Fruit fly (Drosophila melanogaster): ENCODE data around the gene beat-Vc.

beat-Vc gene

dm6 chr3R:12717588-12718535 lies 65.2 kb downstream of the beat-Vc start:
- TF ChIP-seq fru (GFP tag; optimal IDR thresholded peaks at IDR 0.05) (peak; percentile 61), br (GFP tag; optimal IDR thresholded peaks at IDR 0.05) (peak; percentile 28), Rel (GFP tag; optimal IDR thresholded peaks at IDR 0.05) (peak; percentile 13), Rel (tag; optimal IDR thresholded peaks at IDR 0.05) (peak; percentile 29), dsf (GFP tag; optimal IDR thresholded peaks at IDR 0.05; ENCODE audit: borderline replicate concordance) (no peak), ey (GFP tag; optimal IDR thresholded peaks at IDR 0.05) (peak; percentile 29), Dif (GFP tag; optimal IDR thresholded peaks at IDR 0.05; ENCODE audit: partially characterized antibody) (no peak), woc (GFP tag; optimal IDR thresholded peaks at IDR 0.05) (peak; percentile 11), Hnf4 (GFP tag; optimal IDR thresholded peaks at IDR 0.05) (no peak), N (GFP tag; optimal IDR thresholded peaks at IDR 0.05) (no peak), Sp1 (GFP tag; optimal IDR thresholded peaks at IDR 0.05) (peak; percentile 26), usp (GFP tag; optimal IDR thresholded peaks at IDR 0.05) (no peak), pan (optimal IDR thresholded peaks at IDR 0.05) (no peak), foxo (GFP tag; optimal IDR thresholded peaks at IDR 0.05) (peak in 1 of 2 experiments; percentile 65), rgr (GFP tag; optimal IDR thresholded peaks at IDR 0.05) (peak; percentile 45), psq (GFP tag; optimal IDR thresholded peaks at IDR 0.05) (no peak), Vsx2 (GFP tag; optimal IDR thresholded peaks at IDR 0.05; ENCODE audit: partially characterized antibody) (peak; percentile 39), Myc (optimal IDR thresholded peaks at IDR 0.05) (no peak), OdsH (GFP tag; optimal IDR thresholded peaks at IDR 0.05) (peak; percentile 59), CG32264 (GFP tag; optimal IDR thresholded peaks at IDR 0.05) (no peak), h (GFP tag; optimal IDR thresholded peaks at IDR 0.05) (peak; percentile 45), Mio (GFP tag; optimal IDR thresholded peaks at IDR 0.05) (no peak)

dm6 chr3R:12716894-12717293 lies 66.1 kb downstream of the beat-Vc start:
- TF ChIP-seq Jra (GFP tag; optimal IDR thresholded peaks at IDR 0.05) (no peak), rgr (GFP tag; optimal IDR thresholded peaks at IDR 0.05) (no peak), Dfd (GFP tag; optimal IDR thresholded peaks at IDR 0.05) (no peak), psq (GFP tag; optimal IDR thresholded peaks at IDR 0.05) (no peak), sage (GFP tag; optimal IDR thresholded peaks at IDR 0.05) (no peak), Hnf4 (GFP tag; optimal IDR thresholded peaks at IDR 0.05) (no peak), N (GFP tag; optimal IDR thresholded peaks at IDR 0.05) (no peak), dmrt93B (GFP tag; optimal IDR thresholded peaks at IDR 0.05) (no peak), CrebA (GFP tag; optimal IDR thresholded peaks at IDR 0.05; ENCODE audit: borderline replicate concordance) (no peak), jim (GFP tag; optimal IDR thresholded peaks at IDR 0.05) (no peak), dsf (GFP tag; optimal IDR thresholded peaks at IDR 0.05; ENCODE audit: borderline replicate concordance) (no peak), pan (optimal IDR thresholded peaks at IDR 0.05) (no peak), foxo (GFP tag; optimal IDR thresholded peaks at IDR 0.05) (no peak), HLH106 (tag; optimal IDR thresholded peaks at IDR 0.05) (no peak), tai (GFP tag; optimal IDR thresholded peaks at IDR 0.05) (no peak), Hr78 (GFP tag; optimal IDR thresholded peaks at IDR 0.05) (no peak), Sp1 (GFP tag; optimal IDR thresholded peaks at IDR 0.05) (no peak)

- TF ChIP-seq Abd-B (GFP tag; optimal IDR thresholded peaks at IDR 0.05) = no peak
- TF ChIP-seq woc (GFP tag; optimal IDR thresholded peaks at IDR 0.05) = no peak
- TF ChIP-seq Hnf4 (GFP tag; optimal IDR thresholded peaks at IDR 0.05) = no peak
- TF ChIP-seq Rel (GFP tag; optimal IDR thresholded peaks at IDR 0.05) = no peak
- TF ChIP-seq Rel (tag; optimal IDR thresholded peaks at IDR 0.05) = peak; percentile 70
- TF ChIP-seq OdsH (GFP tag; optimal IDR thresholded peaks at IDR 0.05) = no peak
- TF ChIP-seq Sp1 (GFP tag; optimal IDR thresholded peaks at IDR 0.05) = peak; percentile 57
These were observed 66.8 kb downstream of the beat-Vc start for dm6 chr3R:12716251-12716650.

- TF ChIP-seq fru (GFP tag; optimal IDR thresholded peaks at IDR 0.05) (no peak), Dfd (GFP tag; optimal IDR thresholded peaks at IDR 0.05) (no peak), Jra (GFP tag; optimal IDR thresholded peaks at IDR 0.05) (no peak), lola (GFP tag; optimal IDR thresholded peaks at IDR 0.05) (no peak), tai (GFP tag; optimal IDR thresholded peaks at IDR 0.05) (no peak), h (GFP tag; optimal IDR thresholded peaks at IDR 0.05) (no peak), Hr78 (GFP tag; optimal IDR thresholded peaks at IDR 0.05) (no peak), usp (GFP tag; optimal IDR thresholded peaks at IDR 0.05) (no peak)
These were observed 67.8 kb downstream of the beat-Vc start for dm6 chr3R:12715253-12715652.

All from whole organism, wandering third instar larva.